Fruit fly (Drosophila melanogaster) whole organism, embryonic: ENCODE data around the gene CG16779.

Source experiments
- Ada2b ChIP-seq: fragments of 200-800 bp; sonication (Bioruptor generic); IDR thresholded peaks from 2 replicates; pipeline ENCODE4 v1.3.6; 2022; ENCODE audit warnings: missing biosample characterization, missing genetic modification characterization
- Asciz ChIP-seq: fragments of 200-800 bp; sonication (Bioruptor generic); optimal IDR thresholded peaks from 2 replicates; lab custom pipeline; 2017; ENCODE audit warnings: missing biosample characterization, mild to moderate bottlenecking, missing genetic modification characterization, missing genetic modification reagents
- CG10267 ChIP-seq: fragments of 200-800 bp; sonication (Bioruptor generic); optimal IDR thresholded peaks from 2 replicates; lab custom pipeline; 2018; ENCODE audit warnings: missing biosample characterization, mild to moderate bottlenecking, missing genetic modification characterization, moderate library complexity
- CG10366 ChIP-seq: fragments of 200-800 bp; sonication (Bioruptor generic); IDR thresholded peaks from 2 replicates; pipeline ENCODE4 v1.3.6; 2022; ENCODE audit warnings: missing biosample characterization, missing genetic modification characterization
- CG12391 ChIP-seq: fragments of 200-800 bp; sonication (Bioruptor generic); optimal IDR thresholded peaks from 3 replicates; lab custom pipeline; 2018; ENCODE audit warnings: missing biosample characterization, mild to moderate bottlenecking, missing genetic modification characterization, moderate library complexity
- CG15479 ChIP-seq: fragments of 200-800 bp; sonication (Bioruptor generic); optimal IDR thresholded peaks from 3 replicates; lab custom pipeline; 2019; ENCODE audit warnings: missing biosample characterization, mild to moderate bottlenecking, missing genetic modification characterization, moderate library complexity
- CG16815 ChIP-seq: fragments of 200-800 bp; sonication (Bioruptor generic); optimal IDR thresholded peaks from 3 replicates; lab custom pipeline; 2017; ENCODE audit warnings: missing biosample characterization, mild to moderate bottlenecking, missing genetic modification characterization
- CG17568 ChIP-seq: fragments of 200-800 bp; sonication (Bioruptor generic); optimal IDR thresholded peaks from 2 replicates; lab custom pipeline; 2018; ENCODE audit warnings: missing biosample characterization, mild to moderate bottlenecking, missing genetic modification characterization, moderate library complexity
- CG2129 ChIP-seq: fragments of 200-800 bp; sonication (Bioruptor generic); IDR thresholded peaks from 2 replicates; pipeline ENCODE4 v1.3.6; 2022; ENCODE audit warnings: missing biosample characterization, missing genetic modification characterization; ENCODE audit not compliant: partially characterized antibody
- CG2712 ChIP-seq: fragments of 200-800 bp; optimal IDR thresholded peaks from 3 replicates; lab custom pipeline; 2019; ENCODE audit warnings: missing biosample characterization, mild to moderate bottlenecking, missing genetic modification characterization, moderate library complexity
- CG30403 ChIP-seq: fragments of 200-800 bp; sonication (Bioruptor generic); optimal IDR thresholded peaks from 3 replicates; lab custom pipeline; 2016; ENCODE audit warnings: missing biosample characterization, missing genetic modification characterization
- CG32532 ChIP-seq: fragments of 200-800 bp; sonication (Bioruptor generic); IDR thresholded peaks from 2 replicates; pipeline ENCODE4 v1.3.6; 2022; ENCODE audit warnings: missing biosample characterization, missing genetic modification characterization
- CG32772 ChIP-seq: fragments of 200-800 bp; sonication (Bioruptor generic); IDR thresholded peaks from 2 replicates; pipeline ENCODE4 v1.3.6; 2022; ENCODE audit warnings: missing biosample characterization, missing genetic modification characterization
- CG4404 ChIP-seq: fragments of 200-800 bp; sonication (Bioruptor generic); IDR thresholded peaks from 2 replicates; pipeline ENCODE4 v1.3.6; 2022; ENCODE audit warnings: missing biosample characterization, missing genetic modification characterization
- CG5953 ChIP-seq: fragments of 200-800 bp; sonication (Bioruptor generic); IDR thresholded peaks from 2 replicates; pipeline ENCODE4 v1.3.6; 2022; ENCODE audit warnings: missing biosample characterization, missing genetic modification characterization
- CG6272 ChIP-seq: fragments of 200-800 bp; sonication (Bioruptor generic); IDR thresholded peaks from 2 replicates; pipeline ENCODE4 v1.3.6; 2022; ENCODE audit warnings: missing biosample characterization, missing genetic modification characterization
- CG6683 ChIP-seq: fragments of 200-800 bp; sonication (Bioruptor generic); optimal IDR thresholded peaks from 2 replicates; lab custom pipeline; 2017; ENCODE audit warnings: missing biosample characterization, mild to moderate bottlenecking, missing genetic modification characterization, missing genetic modification reagents
- CG9437 ChIP-seq: fragments of 200-800 bp; sonication (Bioruptor generic); optimal IDR thresholded peaks from 2 replicates; lab custom pipeline; 2018; ENCODE audit warnings: missing biosample characterization, mild to moderate bottlenecking, missing genetic modification characterization
- Dad ChIP-seq: fragments of 200-800 bp; sonication (Bioruptor generic); optimal IDR thresholded peaks from 3 replicates; lab custom pipeline; 2016; ENCODE audit warnings: missing biosample characterization, missing genetic modification characterization
- Dbx ChIP-seq: fragments of 200-800 bp; sonication (Bioruptor generic); IDR thresholded peaks from 3 replicates; pipeline ENCODE4 v1.3.6; 2022; ENCODE audit warnings: missing biosample characterization, missing genetic modification characterization
- Eip74EF ChIP-seq, 2 experiments: fragments of 200-800 bp in 1 of 2; fragments of >200 bp in 1 of 2; sonication (Bioruptor generic) in 1 of 2; optimal IDR thresholded peaks; 2 replicates each; lab custom pipeline; 2017 to 2019; ENCODE audit warnings: missing biosample characterization in 2 of 2, missing genetic modification characterization in 2 of 2, mild to moderate bottlenecking in 1 of 2, moderate library complexity in 1 of 2
- Ets97D ChIP-seq: fragments of 200-800 bp; sonication (Bioruptor generic); optimal IDR thresholded peaks from 3 replicates; lab custom pipeline; 2016; ENCODE audit warnings: missing biosample characterization, missing genetic modification characterization
- Fer1 ChIP-seq: fragments of 200-800 bp; sonication (Bioruptor generic); optimal IDR thresholded peaks from 2 replicates; lab custom pipeline; 2017; ENCODE audit warnings: missing biosample characterization, mild to moderate bottlenecking, missing genetic modification characterization
- Fer3 ChIP-seq: fragments of 200-800 bp; sonication (Bioruptor generic); optimal IDR thresholded peaks from 2 replicates; lab custom pipeline; 2018; ENCODE audit warnings: missing biosample characterization, mild to moderate bottlenecking, missing genetic modification characterization, moderate library complexity
- H15 ChIP-seq: fragments of 200-800 bp; sonication (Bioruptor generic); IDR thresholded peaks from 3 replicates; pipeline ENCODE4 v1.3.6; 2022; ENCODE audit warnings: missing biosample characterization, missing genetic modification characterization
- Hsf ChIP-seq: fragments of 200-800 bp; sonication (Bioruptor generic); optimal IDR thresholded peaks from 3 replicates; lab custom pipeline; 2016; ENCODE audit warnings: missing biosample characterization, missing genetic modification characterization
- Lim3 ChIP-seq: fragments of 200-800 bp; sonication (Bioruptor generic); IDR thresholded peaks from 2 replicates; pipeline ENCODE4 v1.3.6; 2022; ENCODE audit warnings: missing biosample characterization, missing genetic modification characterization
- MTF-1 ChIP-seq: fragments of 200-800 bp; sonication (Bioruptor generic); optimal IDR thresholded peaks from 2 replicates; lab custom pipeline; 2018; ENCODE audit warnings: missing biosample characterization, mild to moderate bottlenecking, missing genetic modification characterization, borderline replicate concordance
- NFAT ChIP-seq: fragments of 200-800 bp; sonication (Bioruptor generic); IDR thresholded peaks from 2 replicates; pipeline ENCODE4 v1.3.6; 2022; ENCODE audit warnings: missing biosample characterization, missing genetic modification characterization
- Scr ChIP-seq: fragments of 200-800 bp; sonication (Bioruptor generic); IDR thresholded peaks from 2 replicates; pipeline ENCODE4 v1.3.6; 2022; ENCODE audit warnings: missing biosample characterization, missing genetic modification characterization; ENCODE audit not compliant: partially characterized antibody
- Six4 ChIP-seq: fragments of 200-800 bp; sonication (Bioruptor generic); optimal IDR thresholded peaks from 2 replicates; lab custom pipeline; 2016; ENCODE audit warnings: missing biosample characterization, missing genetic modification characterization
- Spps ChIP-seq: fragments of 200-800 bp; sonication (Bioruptor generic); optimal IDR thresholded peaks from 2 replicates; lab custom pipeline; 2018; ENCODE audit warnings: missing biosample characterization, mild to moderate bottlenecking, missing genetic modification characterization
- Vsx1 ChIP-seq: fragments of 200-800 bp; sonication (Bioruptor generic); optimal IDR thresholded peaks from 2 replicates; lab custom pipeline; 2017; ENCODE audit warnings: missing biosample characterization, mild to moderate bottlenecking, missing genetic modification characterization, missing genetic modification reagents
- bsh ChIP-seq, 2 experiments: fragments of 200-800 bp; sonication (Bioruptor generic); optimal IDR thresholded peaks; 2 replicates each; lab custom pipeline; 2017 to 2018; ENCODE audit warnings: mild to moderate bottlenecking in 2 of 2, missing biosample characterization in 2 of 2, missing genetic modification characterization in 2 of 2, moderate library complexity in 1 of 2
- cato ChIP-seq: fragments of 200-800 bp; sonication (Bioruptor generic); optimal IDR thresholded peaks from 2 replicates; lab custom pipeline; 2016; ENCODE audit warnings: missing biosample characterization, missing genetic modification characterization, borderline replicate concordance
- caup ChIP-seq: fragments of 200-800 bp; sonication (Bioruptor generic); optimal IDR thresholded peaks from 3 replicates; lab custom pipeline; 2017; ENCODE audit warnings: missing biosample characterization, mild to moderate bottlenecking, missing genetic modification characterization, moderate library complexity; ENCODE audit not compliant: severe bottlenecking
- danr ChIP-seq: fragments of 200-800 bp; sonication (Bioruptor generic); IDR thresholded peaks from 2 replicates; pipeline ENCODE4 v1.3.6; 2022; ENCODE audit warnings: missing biosample characterization, missing genetic modification characterization
- dati ChIP-seq: fragments of 200-800 bp; sonication (Bioruptor generic); IDR thresholded peaks from 2 replicates; pipeline ENCODE4 v1.3.6; 2022; ENCODE audit warnings: missing biosample characterization, missing genetic modification characterization
- emc ChIP-seq: fragments of 200-800 bp; sonication (Bioruptor generic); optimal IDR thresholded peaks from 2 replicates; lab custom pipeline; 2016; ENCODE audit warnings: missing biosample characterization, missing genetic modification characterization
- ftz-f1 ChIP-seq: fragments of 200-800 bp; sonication (Bioruptor generic); optimal IDR thresholded peaks from 2 replicates; lab custom pipeline; 2016; ENCODE audit warnings: missing biosample characterization, missing genetic modification characterization
- gro ChIP-seq: fragments of 200-800 bp; sonication (Bioruptor generic); optimal IDR thresholded peaks from 2 replicates; lab custom pipeline; 2016; ENCODE audit warnings: missing biosample characterization, missing genetic modification characterization
- nerfin-1 ChIP-seq: fragments of 200-800 bp; sonication (Bioruptor generic); optimal IDR thresholded peaks from 3 replicates; lab custom pipeline; 2019; ENCODE audit warnings: missing biosample characterization, mild to moderate bottlenecking, missing genetic modification characterization, moderate library complexity
- pan ChIP-seq, 4 experiments: fragments of >200 bp in 3 of 4; fragments of 200-800 bp in 1 of 4; sonication (Bioruptor generic) in 1 of 4; optimal IDR thresholded peaks in 3 of 4; IDR thresholded peaks in 1 of 4; 2 replicates each; pipeline versions ENCODE4 v1.3.6 to Lab custom; 2017 to 2022; ENCODE audit warnings: missing biosample characterization in 2 of 4, missing genetic modification characterization in 2 of 4, mixed read lengths in 1 of 4
- run ChIP-seq: fragments of 200-800 bp; sonication (Bioruptor generic); optimal IDR thresholded peaks from 3 replicates; lab custom pipeline; 2018; ENCODE audit warnings: missing biosample characterization, mild to moderate bottlenecking, missing genetic modification characterization
- tll ChIP-seq, 2 experiments: fragments of 200-800 bp in 1 of 2; fragments of >200 bp in 1 of 2; sonication (Bioruptor generic) in 1 of 2; optimal IDR thresholded peaks; 2 replicates each; lab custom pipeline; 2017 to 2019; ENCODE audit warnings: missing biosample characterization in 2 of 2, missing genetic modification characterization in 2 of 2, mild to moderate bottlenecking in 1 of 2, moderate library complexity in 1 of 2
- z ChIP-seq: fragments of 200-800 bp; sonication (Bioruptor generic); IDR thresholded peaks from 3 replicates; pipeline ENCODE4 v1.3.6; 2022; ENCODE audit warnings: missing biosample characterization, missing genetic modification characterization

Gene CG16779

dm6 chr3R:9493627-9494626 lies at the start of gene CG16779 (continued):
- TF ChIP-seq tll (GFP tag; optimal IDR thresholded peaks at IDR 0.05; lab: Kevin White, UChicago) (no peak), Spps (no peak), CG2712 (tag; lab: Kevin White, UChicago) (peak; percentile 56), cato (GFP tag; lab: Kevin White, UChicago) (no peak), MTF-1 (GFP tag; lab: Kevin White, UChicago) (no peak), ftz-f1 (peak; percentile 33), CG4404 (GFP tag; lab: Robert Waterston, UW) (peak; percentile 36; the same call in 1 of the 2 replicates), gro (GFP tag; lab: Kevin White, UChicago) (no peak), CG10366 (GFP tag; lab: Robert Waterston, UW) (no peak), NFAT (GFP tag; lab: Robert Waterston, UW) (no peak), CG32772 (GFP tag; lab: Robert Waterston, UW) (no peak), Ada2b (GFP tag; lab: Robert Waterston, UW) (no peak), Dad (no peak), CG12391 (tag; lab: Kevin White, UChicago) (peak; percentile 36), CG2129 (GFP tag; lab: Robert Waterston, UW) (no peak), CG32532 (GFP tag; lab: Robert Waterston, UW) (no peak), Lim3 (GFP tag; lab: Robert Waterston, UW) (no peak), CG16815 (GFP tag; lab: Kevin White, UChicago) (peak; percentile 46), emc (GFP tag; lab: Kevin White, UChicago) (no peak), caup (GFP tag; lab: Kevin White, UChicago) (no peak), CG30403 (GFP tag; lab: Kevin White, UChicago) (peak; percentile 59), Ets97D (GFP tag; lab: Kevin White, UChicago) (no peak), nerfin-1 (tag; lab: Kevin White, UChicago) (peak; percentile 44), danr (GFP tag; lab: Robert Waterston, UW) (no peak), CG10267 (tag; lab: Kevin White, UChicago) (peak; percentile 39), Fer1 (GFP tag; lab: Kevin White, UChicago) (peak; percentile 20), Fer3 (tag; lab: Kevin White, UChicago) (peak; percentile 31), Hsf (GFP tag; lab: Kevin White, UChicago) (peak; percentile 29), pan (optimal IDR thresholded peaks at IDR 0.05; lab: Kevin White, UChicago) (no peak), pan (GFP tag; optimal IDR thresholded peaks at IDR 0.05 in 1 of 2, IDR thresholded peaks at IDR 0.05 in 1 of 2) (no peak), run (tag; lab: Kevin White, UChicago) (no peak), Asciz (no peak), CG15479 (peak; percentile 96), z (no peak), Vsx1 (GFP tag; lab: Kevin White, UChicago) (no peak), Dbx (GFP tag; lab: Robert Waterston, UW) (no peak), CG17568 (GFP tag; lab: Kevin White, UChicago) (no peak), CG6272 (no peak), Eip74EF (GFP tag; optimal IDR thresholded peaks at IDR 0.05; lab: Kevin White, UChicago) (peak in 1 of 2 experiments; percentile 56), Six4 (no peak), CG6683 (GFP tag; lab: Kevin White, UChicago) (no peak), CG9437 (GFP tag; lab: Kevin White, UChicago) (peak; percentile 21), CG5953 (GFP tag; lab: Robert Waterston, UW) (0 out of 2 replicates have a peak, but pooled peaks have one; percentile 14), dati (no peak), H15 (GFP tag; lab: Robert Waterston, UW) (no peak), Scr (GFP tag; lab: Robert Waterston, UW) (0 out of 2 replicates have a peak, but pooled peaks have one; percentile 31), bsh (GFP tag; optimal IDR thresholded peaks at IDR 0.05; lab: Kevin White, UChicago) (peak in 1 of 2 experiments; percentile 10)
